Worm (Caenorhabditis elegans) whole organism, L1 larva: ENCODE data around the gene F23D12.11.

ENCODE experiments used
- C16A3.4 ChIP-seq: fragments of 150-350 bp; optimal IDR thresholded peaks from 2 replicates; lab custom pipeline; 2014; ENCODE audit warnings: missing biosample characterization, missing genetic modification characterization
- C34B4.2 ChIP-seq: sonication (generic microtip); optimal IDR thresholded peaks from 2 replicates; lab custom pipeline; 2017; ENCODE audit warnings: mild to moderate bottlenecking, missing genetic modification characterization, missing compliant biosample characterization
- alr-1 ChIP-seq: fragments of 200-800 bp; sonication (Bioruptor generic); optimal IDR thresholded peaks from 2 replicates; lab custom pipeline; 2018; ENCODE audit warnings: borderline replicate concordance, mild to moderate bottlenecking, missing genetic modification characterization, missing compliant biosample characterization
- blmp-1 ChIP-seq: fragments of 150-350 bp; optimal IDR thresholded peaks from 2 replicates; lab custom pipeline; 2014; ENCODE audit warnings: missing biosample characterization, missing genetic modification characterization
- ceh-8 ChIP-seq: fragments of 200-800 bp; sonication (Bioruptor generic); optimal IDR thresholded peaks from 2 replicates; lab custom pipeline; 2018; ENCODE audit warnings: mild to moderate bottlenecking, missing genetic modification characterization, moderate library complexity, missing compliant biosample characterization
- ceh-82 ChIP-seq, 3 experiments: fragments of 150-350 bp in 1 of 3; sonication (generic microtip) in 2 of 3; optimal IDR thresholded peaks; 2 replicates each; lab custom pipeline; 2014 to 2017; ENCODE audit warnings: missing biosample characterization in 3 of 3, missing genetic modification characterization in 3 of 3
- ceh-88 ChIP-seq: fragments of 200-800 bp; sonication (Bioruptor generic); IDR thresholded peaks from 2 replicates; pipeline ENCODE4 v1.3.6; 2022; ENCODE audit warnings: missing genetic modification characterization, missing compliant biosample characterization
- ceh-90 ChIP-seq: sonication (generic microtip); optimal IDR thresholded peaks from 2 replicates; lab custom pipeline; 2016; ENCODE audit warnings: missing genetic modification characterization, missing compliant biosample characterization
- dpl-1 ChIP-seq, 3 experiments: fragments of 150-350 bp in 2 of 3; sonication (generic microtip) in 1 of 3; optimal IDR thresholded peaks; 2 replicates each; lab custom pipeline; 2014 to 2017; ENCODE audit warnings: missing biosample characterization in 3 of 3, missing genetic modification characterization in 3 of 3, missing genetic modification reagents in 3 of 3
- dsc-1 ChIP-seq: sonication (generic microtip); optimal IDR thresholded peaks from 2 replicates; lab custom pipeline; 2016; ENCODE audit warnings: mild to moderate bottlenecking, missing genetic modification characterization, missing compliant biosample characterization
- efl-1 ChIP-seq, 4 experiments: fragments of 150-350 bp; optimal IDR thresholded peaks in 3 of 4; peaks in 1 of 4; 1 replicate in 1 of 4; 2 replicates in 3 of 4; lab custom pipeline; 2014; ENCODE audit warnings: missing biosample characterization in 2 of 4, missing genetic modification characterization in 2 of 4, missing genetic modification reagents in 2 of 4
- efl-3 ChIP-seq: fragments of 200-800 bp; sonication (Bioruptor generic); optimal IDR thresholded peaks from 2 replicates; lab custom pipeline; 2018; ENCODE audit warnings: mild to moderate bottlenecking, missing genetic modification characterization, missing compliant biosample characterization
- egl-27 ChIP-seq, 2 experiments: fragments of 150-350 bp in 1 of 2; sonication (generic microtip); optimal IDR thresholded peaks; 3 replicates each; lab custom pipeline; 2017 to 2018; ENCODE audit warnings: missing biosample characterization in 2 of 2, missing genetic modification characterization in 2 of 2, missing genetic modification reagents in 2 of 2
- ets-5 ChIP-seq: fragments of 200-800 bp; sonication (Bioruptor generic); IDR thresholded peaks from 2 replicates; pipeline ENCODE4 v1.3.6; 2022; ENCODE audit warnings: missing genetic modification characterization, missing compliant biosample characterization
- fos-1 ChIP-seq: fragments of 150-350 bp; optimal IDR thresholded peaks from 2 replicates; lab custom pipeline; 2014; ENCODE audit warnings: missing biosample characterization, missing genetic modification characterization
- grh-1 ChIP-seq: fragments of 200-800 bp; sonication (Bioruptor generic); IDR thresholded peaks from 2 replicates; pipeline ENCODE4 v1.3.6; 2022; ENCODE audit warnings: missing genetic modification reagents, missing genetic modification characterization, missing compliant biosample characterization
- hlh-4 ChIP-seq: sonication (generic microtip); optimal IDR thresholded peaks from 2 replicates; lab custom pipeline; 2016; ENCODE audit warnings: mild to moderate bottlenecking, missing genetic modification characterization, missing compliant biosample characterization
- isw-1 ChIP-seq: fragments of 200-800 bp; sonication (Bioruptor generic); IDR thresholded peaks from 2 replicates; pipeline ENCODE4 v1.3.6; 2022; ENCODE audit warnings: missing genetic modification characterization, missing compliant biosample characterization
- lin-14 ChIP-seq: fragments of 200-800 bp; sonication (Bioruptor generic); optimal IDR thresholded peaks from 2 replicates; lab custom pipeline; 2018; ENCODE audit warnings: mild to moderate bottlenecking, missing genetic modification characterization, moderate library complexity, missing compliant biosample characterization
- lin-35 ChIP-seq, 2 experiments: fragments of 150-350 bp; optimal IDR thresholded peaks; 2 replicates each; lab custom pipeline; 2014; ENCODE audit warnings: missing biosample characterization in 2 of 2, missing genetic modification characterization in 2 of 2, missing genetic modification reagents in 2 of 2
- mab-9 ChIP-seq: fragments of 200-800 bp; sonication (Bioruptor generic); IDR thresholded peaks from 2 replicates; pipeline ENCODE4 v1.3.6; 2022; ENCODE audit warnings: missing genetic modification reagents, missing genetic modification characterization, missing compliant biosample characterization
- mep-1 ChIP-seq: fragments of 150-350 bp; optimal IDR thresholded peaks from 2 replicates; lab custom pipeline; 2014; ENCODE audit warnings: missing biosample characterization, missing genetic modification characterization
- nhr-20 ChIP-seq: sonication (generic microtip); optimal IDR thresholded peaks from 2 replicates; lab custom pipeline; 2016; ENCODE audit warnings: mild to moderate bottlenecking, missing genetic modification characterization, missing compliant biosample characterization
- nhr-237 ChIP-seq: fragments of 150-350 bp; optimal IDR thresholded peaks from 2 replicates; lab custom pipeline; 2014; ENCODE audit warnings: missing biosample characterization, missing genetic modification characterization
- nhr-47 ChIP-seq: sonication (generic microtip); optimal IDR thresholded peaks from 2 replicates; lab custom pipeline; 2016; ENCODE audit warnings: mild to moderate bottlenecking, missing genetic modification characterization, moderate library complexity, missing compliant biosample characterization
- nhr-77 ChIP-seq: fragments of 150-350 bp; optimal IDR thresholded peaks from 2 replicates; lab custom pipeline; 2014; ENCODE audit warnings: missing biosample characterization, missing genetic modification characterization
- nhr-84 ChIP-seq: sonication (generic microtip); optimal IDR thresholded peaks from 2 replicates; lab custom pipeline; 2017; ENCODE audit warnings: missing biosample characterization, missing genetic modification characterization
- nhr-85 ChIP-seq: sonication (generic microtip); peaks from one replicate; lab custom pipeline; 2016; ENCODE audit warnings: missing genetic modification characterization, inconsistent platforms, missing compliant biosample characterization
- nhr-90 ChIP-seq: sonication (generic microtip); optimal IDR thresholded peaks from 2 replicates; lab custom pipeline; 2016; ENCODE audit warnings: mild to moderate bottlenecking, missing genetic modification characterization, missing compliant biosample characterization; ENCODE audit not compliant: poor library complexity
- rnt-1 ChIP-seq: sonication (generic microtip); optimal IDR thresholded peaks from 2 replicates; lab custom pipeline; 2016; ENCODE audit warnings: mild to moderate bottlenecking, missing genetic modification characterization, moderate library complexity, missing compliant biosample characterization
- tlp-1 ChIP-seq: fragments of 150-350 bp; optimal IDR thresholded peaks from 2 replicates; lab custom pipeline; 2014; ENCODE audit warnings: missing biosample characterization, missing genetic modification characterization
- unc-130 ChIP-seq: fragments of 150-350 bp; optimal IDR thresholded peaks from 2 replicates; lab custom pipeline; 2017; ENCODE audit warnings: missing biosample characterization, missing genetic modification characterization, inconsistent platforms
- unc-98 ChIP-seq: fragments of 200-800 bp; sonication (Bioruptor generic); IDR thresholded peaks from 2 replicates; pipeline ENCODE4 v1.3.6; 2022; ENCODE audit warnings: missing genetic modification characterization, missing compliant biosample characterization
- vab-15 ChIP-seq: sonication (generic microtip); optimal IDR thresholded peaks from 2 replicates; lab custom pipeline; 2017; ENCODE audit warnings: missing genotype, mild to moderate bottlenecking, missing genetic modification characterization, missing compliant biosample characterization
- xbp-1 ChIP-seq: sonication (generic microtip); optimal IDR thresholded peaks from 2 replicates; lab custom pipeline; 2016; ENCODE audit warnings: missing genetic modification characterization, missing compliant biosample characterization
- zip-4 ChIP-seq: fragments of 200-800 bp; sonication (Bioruptor generic); optimal IDR thresholded peaks from 2 replicates; lab custom pipeline; 2018; ENCODE audit warnings: mild to moderate bottlenecking, missing genetic modification characterization, moderate library complexity, missing compliant biosample characterization
- ztf-11 ChIP-seq, 2 experiments: sonication (generic microtip); optimal IDR thresholded peaks; 2 replicates each; lab custom pipeline; 2016 to 2017; ENCODE audit warnings: missing genetic modification characterization in 2 of 2, missing biosample characterization in 1 of 2, missing compliant biosample characterization in 1 of 2

F23D12.11 gene

DNA sequence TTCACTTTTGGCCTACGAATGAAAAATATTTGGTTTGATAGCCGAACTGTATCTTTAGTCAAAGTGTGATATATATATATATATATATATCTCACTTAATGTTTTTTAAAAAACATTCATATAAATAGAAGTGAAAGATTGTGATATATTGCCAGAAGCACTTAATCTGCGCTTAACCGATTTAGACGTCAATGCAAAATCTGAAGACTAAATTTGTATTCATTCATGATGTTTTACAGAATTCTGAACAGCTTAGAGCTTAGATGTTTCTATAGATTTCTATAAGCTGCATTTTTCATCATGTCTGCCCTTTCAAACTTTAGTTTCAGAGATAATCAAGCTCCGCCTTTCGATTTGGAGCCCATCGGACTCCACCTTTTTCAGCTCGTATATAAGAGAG is 17.8 kb upstream of the F23D12.11 start, which contains the start of gene F23D12.3 (continued):
- no peak for TF ChIP-seq ets-5 (GFP tag; lab: Robert Waterston, UW)

DNA sequence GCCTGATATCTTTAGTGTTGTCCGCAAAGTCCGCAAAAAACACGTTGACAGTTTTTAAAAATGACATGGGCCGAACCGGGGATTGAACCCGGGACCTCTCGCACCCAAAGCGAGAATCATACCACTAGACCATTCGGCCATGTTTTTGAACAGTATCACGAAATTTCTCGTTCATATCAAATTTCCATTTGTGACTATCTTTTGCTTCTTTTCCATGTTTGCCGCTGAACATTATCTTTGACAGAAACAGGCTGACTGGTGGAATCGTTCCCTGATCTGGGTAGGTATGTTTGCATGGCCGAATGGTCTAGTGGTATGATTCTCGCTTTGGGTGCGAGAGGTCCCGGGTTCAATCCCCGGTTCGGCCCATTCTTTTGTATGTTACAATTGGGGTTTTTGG is 13.3 kb upstream of the F23D12.11 start:
- peak; percentile 2 for TF ChIP-seq nhr-90 (tag; lab: Kevin White, UChicago)
- TF ChIP-seq nhr-85 (tag; lab: Kevin White, UChicago): peak; percentile 50

DNA sequence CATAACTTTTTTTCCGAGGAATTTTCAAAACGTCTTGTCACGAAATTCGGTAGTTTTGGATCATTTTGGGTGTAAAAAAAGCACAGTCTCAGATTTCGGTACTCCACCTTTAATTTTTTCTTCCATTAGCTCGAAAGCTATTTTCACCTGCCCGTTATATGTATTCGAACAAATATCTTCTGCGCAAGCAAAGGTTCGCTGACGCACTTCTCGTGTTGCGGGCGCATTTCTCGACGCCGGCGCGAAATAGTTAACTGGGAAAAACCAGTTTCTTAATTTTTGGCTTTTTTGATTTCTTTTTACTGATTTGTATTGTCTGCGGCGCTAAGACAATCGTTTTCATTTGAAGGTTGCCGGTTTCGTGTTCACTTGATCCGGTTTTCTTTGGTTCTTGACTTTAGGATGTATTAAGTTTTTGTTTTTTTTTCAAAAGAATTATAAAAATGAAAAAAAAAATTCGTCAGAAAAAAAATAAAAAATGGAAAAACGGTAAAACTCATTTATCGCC is 11.2 kb upstream of the F23D12.11 start:
- peak; percentile 21 for TF ChIP-seq blmp-1 (tag; lab: Kevin White, UChicago)
- TF ChIP-seq nhr-85 (tag; lab: Kevin White, UChicago): peak; percentile 63
- TF ChIP-seq ztf-11 (tag; optimal IDR thresholded peaks at IDR 0.05; lab: Kevin White, UChicago): no peak
- no peak for TF ChIP-seq C16A3.4
- TF ChIP-seq grh-1 (GFP tag; lab: Robert Waterston, UW): peak; percentile 49
- TF ChIP-seq efl-1 (optimal IDR thresholded peaks at IDR 0.05; lab: Kevin White, UChicago): peak in 1 of 2 experiments; percentile 63
- peak in 1 of 2 experiments; percentile 33 for TF ChIP-seq efl-1 (GFP tag; optimal IDR thresholded peaks at IDR 0.05 in 1 of 2; lab: Kevin White, UChicago)
- no peak for TF ChIP-seq fos-1 (tag; lab: Kevin White, UChicago)
- TF ChIP-seq dpl-1 (GFP tag; optimal IDR thresholded peaks at IDR 0.05; lab: Kevin White, UChicago): peak; percentile 10 to 34 (median 16)

DNA sequence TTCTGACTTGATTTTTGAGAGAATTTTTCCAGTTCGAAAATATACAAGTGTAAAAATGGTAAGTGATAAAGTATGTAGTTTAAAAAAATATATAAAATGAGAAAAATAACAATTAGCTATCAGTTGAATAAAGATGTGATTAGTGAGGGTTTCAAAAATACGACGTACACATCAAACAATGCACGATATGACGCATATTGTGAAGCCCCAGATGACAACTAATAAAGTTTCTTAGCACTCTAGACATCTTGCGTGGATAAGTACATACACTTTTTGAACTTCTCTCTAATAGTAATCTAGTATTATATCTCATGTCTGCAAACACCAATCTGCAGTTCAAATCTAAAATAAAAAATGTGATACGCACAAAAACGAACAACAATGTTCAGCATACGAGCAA is 5.9 kb upstream of the F23D12.11 start:
- TF ChIP-seq efl-1 (optimal IDR thresholded peaks at IDR 0.05; lab: Kevin White, UChicago): no peak
- peak in 1 of 2 experiments; percentile 62 for TF ChIP-seq efl-1 (GFP tag; optimal IDR thresholded peaks at IDR 0.05 in 1 of 2; lab: Kevin White, UChicago)
- no peak for TF ChIP-seq nhr-84 (tag; lab: Kevin White, UChicago)

DNA sequence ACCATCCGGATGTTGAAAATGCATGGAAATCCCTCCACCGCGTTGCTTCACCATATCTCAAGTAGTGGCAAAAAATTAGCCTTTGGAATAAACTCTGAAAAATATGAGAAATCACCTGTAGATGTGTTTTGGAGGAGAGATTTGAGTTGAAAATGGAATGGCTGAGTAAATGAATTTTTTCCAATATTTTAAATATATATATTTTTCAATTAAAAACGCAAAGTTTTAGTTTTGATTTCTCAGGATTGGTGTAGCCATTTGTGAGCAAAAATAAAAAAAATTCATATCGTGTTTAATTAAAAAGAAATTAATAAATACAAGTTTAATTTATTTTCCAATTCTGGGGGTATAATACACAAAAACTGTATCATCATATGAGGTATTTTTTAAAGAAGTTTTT is 3.5 kb upstream of the F23D12.11 start, which contains the start of gene F23D12.1:
Gene F23D12.1 (minus strand): TSS at position 101 of the 400 bp plus-strand sequence.
- TF ChIP-seq isw-1 (GFP tag; lab: Robert Waterston, UW) (no peak), nhr-20 (tag; lab: Kevin White, UChicago) (no peak), nhr-47 (tag; lab: Kevin White, UChicago) (no peak), grh-1 (GFP tag; lab: Robert Waterston, UW) (no peak), egl-27 (tag; optimal IDR thresholded peaks at IDR 0.05; lab: Kevin White, UChicago) (no peak), ceh-82 (tag; optimal IDR thresholded peaks at IDR 0.05; lab: Kevin White, UChicago) (no peak), zip-4 (no peak), nhr-77 (no peak), dsc-1 (tag; lab: Kevin White, UChicago) (no peak), hlh-4 (tag; lab: Kevin White, UChicago) (no peak), C34B4.2 (no peak), ceh-88 (GFP tag; lab: Robert Waterston, UW) (no peak), rnt-1 (tag; lab: Kevin White, UChicago) (no peak), efl-3 (no peak), nhr-237 (tag; lab: Kevin White, UChicago) (no peak), xbp-1 (no peak), mab-9 (GFP tag; lab: Robert Waterston, UW) (no peak), ceh-90 (tag; lab: Kevin White, UChicago) (no peak)

DNA sequence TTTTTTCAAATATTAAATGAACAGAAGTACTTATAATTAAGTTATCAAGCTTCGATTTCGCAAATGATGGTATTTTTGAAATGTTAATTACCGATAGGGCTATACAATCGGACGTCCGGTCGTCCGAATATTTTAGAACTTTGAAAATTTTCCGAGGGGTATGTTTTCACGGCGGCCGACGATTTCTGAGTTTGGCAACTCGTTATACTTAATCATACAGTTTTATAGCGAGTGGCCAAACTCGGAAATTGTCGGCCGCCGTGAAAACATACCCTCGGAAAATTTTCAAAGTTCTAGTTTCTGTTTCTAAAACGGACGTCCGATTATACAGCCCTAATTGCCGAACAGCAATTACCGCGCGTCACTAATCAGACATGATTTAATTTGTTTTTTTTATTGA is 365 bp downstream of the F23D12.11 start:
- no peak for TF ChIP-seq unc-130 (tag; lab: Kevin White, UChicago)

DNA sequence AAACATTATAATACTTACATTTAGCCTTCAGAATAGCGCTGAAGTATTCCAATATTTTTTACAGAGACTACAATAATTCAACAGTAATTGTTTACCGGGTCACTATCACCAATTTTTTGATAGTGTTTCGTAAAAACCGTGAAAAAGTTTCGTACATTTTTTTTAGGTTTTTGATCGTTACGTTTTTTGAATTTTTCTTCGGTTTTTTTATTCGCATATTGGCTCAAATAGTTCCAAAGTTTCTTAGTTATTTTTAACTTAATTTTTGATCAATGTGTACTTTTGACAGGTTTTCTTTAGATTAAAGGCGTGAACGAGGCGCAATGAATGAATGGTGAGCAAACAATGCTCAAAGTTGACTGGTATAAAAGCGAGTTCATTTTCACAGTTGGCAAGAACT is 1.4 kb downstream of the F23D12.11 start, which contains the start of gene fipr-3:
Gene fipr-3 (plus strand): TSS at position 301 of the 400 bp plus-strand sequence.
- no peak for TF ChIP-seq unc-98 (GFP tag; lab: Robert Waterston, UW)
- TF ChIP-seq ets-5 (GFP tag; lab: Robert Waterston, UW): no peak
- no peak for TF ChIP-seq mep-1 (tag; lab: Kevin White, UChicago)
- TF ChIP-seq vab-15 (tag; lab: Kevin White, UChicago): no peak
- no peak for TF ChIP-seq tlp-1 (tag; lab: Kevin White, UChicago)
- no peak for TF ChIP-seq isw-1 (GFP tag; lab: Robert Waterston, UW)
- no peak for TF ChIP-seq unc-130 (tag; lab: Kevin White, UChicago)
- TF ChIP-seq alr-1 (tag; lab: Kevin White, UChicago): no peak
- no peak for TF ChIP-seq nhr-20 (tag; lab: Kevin White, UChicago)
- TF ChIP-seq nhr-77: no peak
- TF ChIP-seq ceh-8 (GFP tag; lab: Kevin White, UChicago): no peak
- no peak for TF ChIP-seq lin-14 (GFP tag; lab: Kevin White, UChicago)
- no peak for TF ChIP-seq lin-35 (GFP tag; optimal IDR thresholded peaks at IDR 0.05; lab: Kevin White, UChicago)
